Worm (Caenorhabditis elegans) whole organism, L3 larva: ENCODE results near the gene K07B1.7.

Experiments
- daf-12 ChIP-seq: fragments of 150-350 bp; optimal IDR thresholded peaks from 2 replicates; lab custom pipeline; 2014; ENCODE audit warnings: missing biosample characterization, missing genetic modification reagents, missing genetic modification characterization
- egl-27 ChIP-seq: sonication (generic microtip); optimal IDR thresholded peaks from 4 replicates; lab custom pipeline; 2017; ENCODE audit warnings: missing biosample characterization, missing genetic modification reagents, missing genetic modification characterization
- nhr-11 ChIP-seq: fragments of 150-350 bp; optimal IDR thresholded peaks from 2 replicates; lab custom pipeline; 2014; ENCODE audit warnings: missing biosample characterization, missing genetic modification characterization
- nhr-12 ChIP-seq: fragments of 150-350 bp; optimal IDR thresholded peaks from 2 replicates; lab custom pipeline; 2014; ENCODE audit warnings: missing biosample characterization, missing genetic modification characterization
- snpc-4 ChIP-seq: fragments of 150-350 bp; optimal IDR thresholded peaks from 2 replicates; lab custom pipeline; 2014; ENCODE audit warnings: missing biosample characterization, missing genetic modification characterization
- zag-1 ChIP-seq: fragments of 150-350 bp; optimal IDR thresholded peaks from 2 replicates; lab custom pipeline; 2014; ENCODE audit warnings: missing biosample characterization, missing genetic modification characterization

DNA sequence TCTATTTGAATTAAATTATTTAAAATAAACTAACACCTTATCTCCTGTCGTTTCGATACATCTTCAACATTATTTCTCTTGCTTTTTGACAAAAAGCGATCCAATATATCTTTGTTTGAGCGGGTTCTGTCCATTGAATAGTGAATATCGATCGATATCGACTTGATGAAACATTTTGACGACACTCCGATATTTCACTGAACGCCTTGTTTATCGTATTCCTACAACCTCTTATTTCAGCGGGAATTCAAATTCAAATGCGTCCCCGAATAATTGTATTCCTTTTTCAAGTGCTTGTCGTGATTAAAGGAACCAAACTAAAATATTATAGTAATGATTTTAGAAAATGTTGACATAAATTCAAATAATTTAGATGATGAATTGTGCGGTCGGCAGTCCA lies at the start of gene K07B1.7, which contains the start of gene try-5:
- TF ChIP-seq nhr-12 (tag; lab: Kevin White, UChicago) (no peak), egl-27 (tag; lab: Kevin White, UChicago) (no peak), daf-12 (tag; lab: Kevin White, UChicago) (no peak), snpc-4 (no peak), zag-1 (tag; lab: Kevin White, UChicago) (no peak), nhr-11 (tag; lab: Kevin White, UChicago) (no peak)
